Worm (Caenorhabditis elegans): ENCODE data around the gene let-805.

The let-805 gene

DNA sequence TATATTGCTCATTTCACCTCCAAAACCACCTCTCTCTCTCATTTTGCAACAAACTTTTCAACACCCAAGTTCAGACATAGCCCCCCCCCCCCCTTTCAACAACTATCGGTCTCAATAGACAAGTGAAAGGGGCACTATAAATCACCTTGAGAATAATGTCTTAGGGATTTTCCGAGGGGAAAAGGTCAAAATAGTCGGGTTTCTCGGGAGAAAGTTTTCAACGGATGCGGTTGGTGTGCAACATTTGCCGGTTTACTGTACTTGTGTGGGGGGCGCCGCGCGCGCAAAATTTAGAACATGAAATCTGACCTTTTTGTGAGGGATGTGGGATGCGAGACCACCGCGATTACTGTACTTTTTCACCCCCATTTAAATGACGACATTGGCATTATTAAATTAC, 23.3 kb upstream of the let-805 start:
- no peak for TF ChIP-seq ets-7 (tag; optimal IDR thresholded peaks at IDR 0.05)
- no peak for TF ChIP-seq scrt-1 (GFP tag; IDR thresholded peaks at IDR 0.05)
- no peak for TF ChIP-seq ama-1 (optimal IDR thresholded peaks at IDR 0.05)
- TF ChIP-seq tbx-11 (GFP tag; IDR thresholded peaks at IDR 0.05) = no peak

DNA sequence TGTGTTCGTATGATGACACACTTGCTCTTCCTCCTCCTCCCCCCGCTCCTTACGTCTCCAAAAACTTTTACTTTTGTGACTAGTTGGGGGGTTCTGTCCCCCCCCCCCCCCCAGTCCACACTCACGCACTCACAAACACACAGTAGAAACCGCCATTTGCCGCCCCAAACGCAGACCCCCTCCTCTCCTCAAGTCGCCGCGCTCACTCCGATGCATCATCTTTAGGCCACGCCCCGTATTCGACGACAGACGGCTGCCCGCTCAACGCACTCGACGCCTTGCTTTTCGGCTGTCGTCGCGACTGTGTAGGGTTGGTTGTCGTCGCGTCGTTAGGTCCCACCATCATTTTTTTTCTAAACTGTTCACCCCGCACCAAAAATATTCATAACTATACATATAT, 21.7 kb upstream of the let-805 start, which contains the start of gene zmp-2:
Gene zmp-2 (plus strand): TSS at position 247 of the 400 bp plus-strand sequence.
- TF ChIP-seq F13C5.2 (tag; optimal IDR thresholded peaks at IDR 0.05) = no peak

DNA sequence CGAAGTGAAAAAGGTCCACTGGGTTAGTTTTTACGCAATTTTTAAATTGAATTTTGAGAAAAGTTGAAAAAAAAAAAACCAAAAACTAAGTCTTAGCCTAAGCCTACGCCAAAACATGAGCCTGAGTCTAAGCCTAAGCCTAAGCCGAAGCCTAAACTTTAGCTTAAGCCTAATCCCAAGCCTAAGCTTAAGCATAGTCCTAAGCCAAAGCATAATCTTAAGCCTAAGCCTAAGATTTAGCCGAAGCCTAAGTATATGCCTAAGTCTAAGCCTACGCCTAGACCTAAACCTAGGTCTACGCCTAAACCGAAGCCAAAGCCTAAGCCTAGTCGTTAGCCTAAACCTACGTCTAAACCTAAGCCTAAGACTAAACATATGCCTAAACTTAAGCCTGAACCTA, 16.2 kb upstream of the let-805 start:
- TF ChIP-seq ceh-13 (GFP tag; optimal IDR thresholded peaks at IDR 0.05) = no peak
- no peak for TF ChIP-seq B0310.2 (tag; optimal IDR thresholded peaks at IDR 0.05)
- TF ChIP-seq ceh-36 (tag; optimal IDR thresholded peaks at IDR 0.05) = peak; percentile 52

DNA sequence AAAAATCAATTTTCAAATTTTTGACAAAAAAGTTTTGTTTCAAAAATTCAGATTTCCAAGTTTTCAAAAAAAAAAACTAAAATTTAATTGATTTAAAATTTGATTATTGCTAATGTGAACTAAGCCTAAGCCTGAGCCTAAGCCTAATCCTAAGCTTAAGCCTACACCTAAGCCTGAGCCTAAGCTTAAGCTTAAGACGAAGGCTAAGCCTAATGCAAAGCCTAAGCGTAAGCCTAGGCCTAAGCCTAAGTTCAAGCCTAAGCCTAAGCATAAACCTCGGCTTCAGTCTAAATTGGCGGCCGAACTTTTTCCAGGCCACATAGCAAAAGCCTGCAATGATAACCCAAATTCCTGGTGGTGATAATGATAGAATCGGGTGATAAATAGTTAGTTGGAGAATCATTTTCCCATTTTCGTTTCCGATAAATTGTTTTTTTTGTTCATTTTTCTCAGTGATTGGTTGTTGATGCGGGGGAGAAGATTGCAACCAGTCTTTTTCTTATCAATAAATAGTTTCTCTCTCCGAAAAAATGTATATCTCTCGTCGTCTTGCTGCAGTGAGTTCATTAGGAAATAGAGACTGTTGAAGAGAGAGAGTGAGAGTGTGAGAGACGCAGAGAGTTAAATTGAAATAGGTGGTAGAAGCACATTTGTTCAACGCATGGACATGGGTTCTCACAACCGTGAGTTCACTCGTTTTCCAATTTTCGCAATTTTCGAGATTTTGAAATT, 10.5 kb upstream of the let-805 start:
- TF ChIP-seq ceh-13 (GFP tag; optimal IDR thresholded peaks at IDR 0.05) (no peak), ceh-36 (tag; optimal IDR thresholded peaks at IDR 0.05) (peak; percentile 47), F13C5.2 (tag; optimal IDR thresholded peaks at IDR 0.05) (no peak)

DNA sequence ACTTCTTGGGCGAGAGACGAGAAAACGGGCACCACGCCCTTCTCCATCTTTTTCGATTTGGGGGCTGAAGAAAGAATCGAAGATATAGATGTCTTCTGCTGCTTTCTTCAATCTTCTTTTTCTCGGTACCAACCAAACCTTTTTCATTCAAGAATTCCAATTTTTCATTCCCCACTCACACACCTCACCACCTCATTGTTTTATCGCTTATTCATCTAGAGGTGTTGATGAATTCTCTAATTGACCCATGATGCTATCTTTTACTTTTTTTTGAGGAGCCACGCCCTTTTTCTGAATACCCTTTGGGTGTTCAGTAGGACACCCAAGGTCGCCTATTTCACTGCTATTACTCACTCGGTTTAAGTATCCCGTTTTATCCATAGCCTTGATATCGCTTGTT, 6.4 kb upstream of the let-805 start:
- no peak for TF ChIP-seq ama-1 (optimal IDR thresholded peaks at IDR 0.05)
- TF ChIP-seq flt-1 (GFP tag; IDR thresholded peaks at IDR 0.05) = no peak
- no peak for TF ChIP-seq ceh-13 (GFP tag; optimal IDR thresholded peaks at IDR 0.05)
- no peak for TF ChIP-seq sea-1 (GFP tag; conservative IDR thresholded peaks at IDR 0.05)
- TF ChIP-seq ceh-36 (tag; optimal IDR thresholded peaks at IDR 0.05) = no peak
- TF ChIP-seq hnd-1 (tag; optimal IDR thresholded peaks at IDR 0.05) = no peak
- no peak for TF ChIP-seq tbx-37 (GFP tag; conservative IDR thresholded peaks at IDR 0.05)
- TF ChIP-seq pes-1 (GFP tag; IDR thresholded peaks at IDR 0.05) = no peak
- TF ChIP-seq hmg-4 (GFP tag; optimal IDR thresholded peaks at IDR 0.05) = no peak
- no peak for TF ChIP-seq ets-7 (tag; optimal IDR thresholded peaks at IDR 0.05)
- TF ChIP-seq F13C5.2 (tag; optimal IDR thresholded peaks at IDR 0.05) = no peak
- TF ChIP-seq hmbx-1 (tag; optimal IDR thresholded peaks at IDR 0.05) = no peak
- TF ChIP-seq B0310.2 (tag; optimal IDR thresholded peaks at IDR 0.05) = no peak
- TF ChIP-seq tra-4 (tag; optimal IDR thresholded peaks at IDR 0.05) = no peak
- TF ChIP-seq tbx-11 (GFP tag; IDR thresholded peaks at IDR 0.05) = no peak
- no peak for TF ChIP-seq scrt-1 (GFP tag; IDR thresholded peaks at IDR 0.05)
- TF ChIP-seq aly-1 (tag; optimal IDR thresholded peaks at IDR 0.05) = no peak

DNA sequence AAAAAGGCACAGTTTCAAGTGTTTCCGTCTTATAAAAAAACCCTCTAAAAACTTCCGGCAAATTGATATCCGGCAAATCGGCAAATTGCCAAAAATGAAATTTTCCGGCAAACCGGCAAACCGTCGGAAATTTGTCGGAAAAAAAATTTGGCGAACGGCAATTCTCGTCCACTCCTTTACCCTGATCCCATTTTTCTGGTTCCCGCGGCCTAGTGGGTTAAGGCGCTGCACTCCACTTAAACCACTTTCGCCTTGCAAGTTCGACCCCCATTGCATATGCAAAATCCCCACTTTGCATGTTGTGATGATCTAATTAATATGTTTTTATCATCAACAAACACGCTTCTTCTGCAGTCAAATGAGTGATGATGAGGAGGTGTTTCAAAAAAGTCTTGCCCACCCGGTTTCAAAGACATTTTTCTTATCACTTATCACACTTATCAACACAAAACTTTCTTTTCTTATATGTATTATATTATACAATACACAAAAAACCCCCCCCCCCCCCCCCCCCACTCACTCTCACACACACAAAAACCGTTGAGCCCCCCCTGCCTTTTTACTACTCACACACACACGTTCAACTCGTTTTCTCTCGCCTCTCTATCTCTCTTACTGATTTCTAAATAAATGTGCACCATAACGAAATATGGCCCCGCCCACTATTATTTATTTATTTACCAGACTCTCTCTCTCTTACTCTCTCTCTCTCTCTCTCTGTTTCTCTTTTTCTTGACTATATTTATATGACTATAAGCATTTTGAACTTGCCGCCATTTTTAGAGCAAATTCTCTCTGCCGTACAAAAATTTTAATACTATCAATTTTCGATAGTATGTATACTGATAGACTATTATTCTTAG, 4.9 kb upstream of the let-805 start:
- TF ChIP-seq hnd-1 (tag; optimal IDR thresholded peaks at IDR 0.05) = no peak
- TF ChIP-seq ceh-36 (tag; optimal IDR thresholded peaks at IDR 0.05) = no peak
- TF ChIP-seq tra-4 (tag; optimal IDR thresholded peaks at IDR 0.05) = no peak
- TF ChIP-seq ceh-13 (GFP tag; optimal IDR thresholded peaks at IDR 0.05) = no peak
- TF ChIP-seq flt-1 (GFP tag; IDR thresholded peaks at IDR 0.05) = no peak
- TF ChIP-seq B0310.2 (tag; optimal IDR thresholded peaks at IDR 0.05) = no peak
- no peak for TF ChIP-seq tbx-11 (GFP tag; IDR thresholded peaks at IDR 0.05)
- TF ChIP-seq ama-1 (optimal IDR thresholded peaks at IDR 0.05) = no peak
- no peak for TF ChIP-seq sea-1 (GFP tag; conservative IDR thresholded peaks at IDR 0.05)
- TF ChIP-seq scrt-1 (GFP tag; IDR thresholded peaks at IDR 0.05) = no peak
- no peak for TF ChIP-seq pes-1 (GFP tag; IDR thresholded peaks at IDR 0.05)
- no peak for TF ChIP-seq hmg-4 (GFP tag; optimal IDR thresholded peaks at IDR 0.05)

DNA sequence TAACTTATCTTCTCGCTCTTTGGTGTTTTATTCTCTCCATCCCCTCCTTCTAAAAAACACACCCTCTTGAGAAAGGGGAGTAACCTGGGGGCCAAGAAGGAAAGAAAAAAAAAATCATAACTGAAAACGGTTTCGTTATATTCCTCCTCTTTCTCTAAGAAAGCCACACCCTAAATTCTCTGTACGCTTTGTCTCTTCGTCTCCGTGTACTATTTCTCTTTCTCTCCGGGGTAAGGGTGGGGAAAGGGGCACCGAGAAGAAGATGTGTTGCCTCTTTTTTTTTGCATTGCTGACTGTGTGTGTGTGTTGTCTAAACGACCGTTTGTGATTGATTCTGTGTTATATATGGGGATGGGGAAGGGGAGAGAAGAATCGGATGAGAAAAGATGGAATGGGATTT, 1.7 kb upstream of the let-805 start:
- no peak for TF ChIP-seq tbx-37 (GFP tag; conservative IDR thresholded peaks at IDR 0.05)

DNA sequence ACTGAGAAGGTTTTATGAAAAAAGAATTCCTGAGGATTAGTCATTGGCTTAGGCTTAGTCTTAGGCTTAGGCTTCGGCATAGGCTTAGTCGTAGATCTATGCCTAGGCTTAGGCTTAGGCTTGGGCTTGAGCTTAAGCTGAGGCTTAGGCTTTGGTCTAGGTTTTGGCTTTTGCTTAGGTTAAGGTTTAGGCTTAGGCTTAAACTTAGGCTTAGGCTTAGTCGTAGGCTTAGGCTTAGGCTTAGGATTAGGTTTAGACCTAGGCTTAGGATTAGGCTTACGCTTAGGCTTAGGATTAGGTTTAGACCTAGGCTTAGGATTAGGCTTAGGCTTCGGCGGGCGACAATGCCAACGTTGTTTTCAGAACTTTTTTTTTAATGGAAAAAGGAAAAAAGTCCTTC, 17.6 kb downstream of the let-805 start:
- TF ChIP-seq sea-1 (GFP tag; conservative IDR thresholded peaks at IDR 0.05) (no peak), tra-4 (tag; optimal IDR thresholded peaks at IDR 0.05) (no peak), ceh-36 (tag; optimal IDR thresholded peaks at IDR 0.05) (peak; percentile 88)

DNA sequence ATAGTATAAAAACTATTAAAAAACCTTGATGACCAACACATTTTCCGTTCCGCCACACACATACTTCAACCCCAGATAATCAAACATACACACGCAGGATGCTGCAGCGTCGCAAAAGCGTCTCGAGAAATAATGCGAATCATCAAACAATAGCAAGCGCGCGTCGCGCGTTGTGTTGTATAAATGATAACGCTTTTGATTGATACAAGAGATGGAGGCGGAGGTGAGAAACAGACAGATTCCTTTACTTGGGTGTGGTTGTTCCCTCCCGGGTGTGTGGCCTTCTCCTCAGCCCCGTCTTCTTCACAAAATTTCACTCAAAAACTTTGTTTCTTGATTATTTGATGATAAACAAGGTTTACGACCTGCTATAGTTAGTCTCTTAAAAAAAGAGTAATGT, 18.2 kb downstream of the let-805 start:
- TF ChIP-seq tbx-11 (GFP tag; IDR thresholded peaks at IDR 0.05) = no peak
- no peak for TF ChIP-seq pes-1 (GFP tag; IDR thresholded peaks at IDR 0.05)
- no peak for TF ChIP-seq tbx-37 (GFP tag; conservative IDR thresholded peaks at IDR 0.05)
- TF ChIP-seq ama-1 (optimal IDR thresholded peaks at IDR 0.05) = no peak
- no peak for TF ChIP-seq ceh-13 (GFP tag; optimal IDR thresholded peaks at IDR 0.05)
- TF ChIP-seq ceh-36 (tag; optimal IDR thresholded peaks at IDR 0.05) = no peak
- TF ChIP-seq ets-7 (tag; optimal IDR thresholded peaks at IDR 0.05) = no peak
- no peak for TF ChIP-seq hnd-1 (tag; optimal IDR thresholded peaks at IDR 0.05)
- no peak for TF ChIP-seq tra-4 (tag; optimal IDR thresholded peaks at IDR 0.05)
- TF ChIP-seq hmbx-1 (tag; optimal IDR thresholded peaks at IDR 0.05) = no peak
- no peak for TF ChIP-seq B0310.2 (tag; optimal IDR thresholded peaks at IDR 0.05)
- TF ChIP-seq hmg-4 (GFP tag; optimal IDR thresholded peaks at IDR 0.05) = no peak
